Worm (Caenorhabditis elegans): ENCODE results near the gene ugt-18.
A peak's percentile ranks its signal among the peaks of the same experiment; 100 is the strongest.

DNA sequence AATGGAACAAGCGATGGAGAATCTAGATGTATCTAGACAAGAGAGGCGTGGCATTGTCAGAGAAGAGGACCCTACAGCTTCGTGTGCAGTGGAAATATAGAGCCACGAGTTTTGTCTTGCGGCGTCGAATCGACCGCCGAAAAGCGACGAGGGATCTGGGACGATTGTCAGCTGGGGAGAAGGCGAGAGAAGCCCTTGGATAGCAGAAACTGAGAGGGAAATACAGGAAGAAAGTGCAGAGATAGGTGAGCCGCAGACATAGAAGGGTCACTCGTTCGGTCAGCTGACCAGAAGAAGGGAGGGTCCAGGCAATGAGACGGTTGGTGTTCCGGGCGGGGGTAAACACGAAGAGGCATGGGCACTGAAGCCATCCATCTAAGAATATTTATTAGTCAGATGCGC is 5.6 kb upstream of the ugt-18 start:
- TF ChIP-seq ztf-23 (GFP tag; IDR thresholded peaks at IDR 0.05) (0 out of 2 replicates have a peak, but pooled peaks have one; percentile 54), ref-1 (GFP tag; conservative IDR thresholded peaks at IDR 0.05) (no peak), klf-2 (GFP tag; conservative IDR thresholded peaks at IDR 0.05) (no peak), cog-1 (tag; optimal IDR thresholded peaks at IDR 0.05) (peak; percentile 71), flt-1 (GFP tag; IDR thresholded peaks at IDR 0.05) (0 out of 2 replicates have a peak, but pooled peaks have one; percentile 45), ztf-29 (GFP tag; IDR thresholded peaks at IDR 0.05) (peak; percentile 64; the same call in 1 of the 2 replicates), tab-1 (GFP tag; IDR thresholded peaks at IDR 0.05) (0 out of 2 replicates have a peak, but pooled peaks have one; percentile 39), T22C8.4 (GFP tag; IDR thresholded peaks at IDR 0.05) (no peak), med-1 (GFP tag; optimal IDR thresholded peaks at IDR 0.05; ENCODE audit: insufficient read depth) (no peak)

All from whole organism, midembryonic.